Worm (Caenorhabditis elegans): Measurements from ENCODE around the gene pyc-1.
A peak's percentile ranks its signal among the peaks of the same experiment; 100 is the strongest.

The pyc-1 gene

ce11 chrV:11770053-11770517, 52.2 kb downstream of the pyc-1 start, which contains the start of gene F55A11.4:
F55A11.4 (plus strand) TSS chrV:11770467.
- no peak for TF ChIP-seq lin-14 (GFP tag; optimal IDR thresholded peaks at IDR 0.05)
- TF ChIP-seq Y116A8C.19 (tag; optimal IDR thresholded peaks at IDR 0.05; ENCODE audit: borderline replicate concordance), result no peak
- no peak for TF ChIP-seq lir-3 (tag; optimal IDR thresholded peaks at IDR 0.05; ENCODE audit: poor library complexity)
- TF ChIP-seq ztf-11 (tag; optimal IDR thresholded peaks at IDR 0.05), result no peak
- no peak for TF ChIP-seq egl-13 (tag; optimal IDR thresholded peaks at IDR 0.05)
- TF ChIP-seq efl-1 (optimal IDR thresholded peaks at IDR 0.05), result peak in 1 of 2 experiments; percentile 42
- TF ChIP-seq efl-1 (GFP tag; optimal IDR thresholded peaks at IDR 0.05 in 1 of 2), result peak; percentile 50 to 92
- no peak for TF ChIP-seq mep-1 (tag; optimal IDR thresholded peaks at IDR 0.05)
- no peak for TF ChIP-seq ceh-8 (GFP tag; optimal IDR thresholded peaks at IDR 0.05)
- no peak for TF ChIP-seq swsn-7 (tag; optimal IDR thresholded peaks at IDR 0.05)
- TF ChIP-seq sup-37 (GFP tag; optimal IDR thresholded peaks at IDR 0.05), result no peak
- peak; percentile 35 for TF ChIP-seq blmp-1 (tag; optimal IDR thresholded peaks at IDR 0.05)
- no peak for TF ChIP-seq zip-4 (GFP tag; optimal IDR thresholded peaks at IDR 0.05)
- peak in 1 of 2 experiments; percentile 29 for TF ChIP-seq lsy-2 (tag; optimal IDR thresholded peaks at IDR 0.05)
- no peak for TF ChIP-seq alr-1 (tag; optimal IDR thresholded peaks at IDR 0.05; ENCODE audit: borderline replicate concordance)
- TF ChIP-seq hpl-2 (GFP tag; optimal IDR thresholded peaks at IDR 0.05), result no peak
- TF ChIP-seq nhr-77 (tag; optimal IDR thresholded peaks at IDR 0.05), result no peak
- TF ChIP-seq snpc-4 (tag; optimal IDR thresholded peaks at IDR 0.05), result no peak
- no peak for TF ChIP-seq vab-15 (tag; optimal IDR thresholded peaks at IDR 0.05)
- TF ChIP-seq aha-1 (tag; optimal IDR thresholded peaks at IDR 0.05), result no peak
- peak; percentile 52 for TF ChIP-seq nhr-85 (tag)
- no peak for TF ChIP-seq ces-1 (GFP tag; optimal IDR thresholded peaks at IDR 0.05)
- peak in 1 of 2 experiments; percentile 43 for TF ChIP-seq lin-35 (GFP tag; optimal IDR thresholded peaks at IDR 0.05)
- TF ChIP-seq dpl-1 (GFP tag; optimal IDR thresholded peaks at IDR 0.05), result peak; percentile 27 to 48 (median 46)
- TF ChIP-seq ama-1 (optimal IDR thresholded peaks at IDR 0.05), result no peak
- TF ChIP-seq nhr-71 (tag; optimal IDR thresholded peaks at IDR 0.05), result peak; percentile 9
- TF ChIP-seq sptf-1 (tag; optimal IDR thresholded peaks at IDR 0.05), result no peak
- no peak for TF ChIP-seq C04F5.9 (tag; optimal IDR thresholded peaks at IDR 0.05)
- TF ChIP-seq C16A3.4 (tag; optimal IDR thresholded peaks at IDR 0.05), result no peak
- no peak for TF ChIP-seq fos-1 (tag; optimal IDR thresholded peaks at IDR 0.05)

- TF ChIP-seq mab-9 (GFP tag; IDR thresholded peaks at IDR 0.05), result no peak
- no peak for TF ChIP-seq fkh-8 (tag; optimal IDR thresholded peaks at IDR 0.05)
- no peak for TF ChIP-seq efl-1 (optimal IDR thresholded peaks at IDR 0.05)
- TF ChIP-seq efl-1 (GFP tag; optimal IDR thresholded peaks at IDR 0.05 in 1 of 2), result peak in 1 of 2 experiments; percentile 56
- TF ChIP-seq mef-2 (tag; optimal IDR thresholded peaks at IDR 0.05), result no peak
- TF ChIP-seq nhr-12 (tag; optimal IDR thresholded peaks at IDR 0.05), result no peak
These were observed 52.7 kb downstream of the pyc-1 start for ce11 chrV:11769646-11770045.
